Worm (Caenorhabditis elegans) whole organism, L3 larva: ENCODE data around the gene cpg-19.

Source experiments
- R02D3.7 ChIP-seq: fragments of 150-350 bp; optimal IDR thresholded peaks from 2 replicates; lab custom pipeline; 2014; ENCODE audit warnings: missing biosample characterization, missing genetic modification characterization
- ZK546.5 ChIP-seq: sonication (generic microtip); optimal IDR thresholded peaks from 2 replicates; lab custom pipeline; 2017; ENCODE audit warnings: missing biosample characterization, missing genetic modification characterization
- aly-2 ChIP-seq: fragments of 150-350 bp; optimal IDR thresholded peaks from 2 replicates; lab custom pipeline; 2014; ENCODE audit warnings: missing biosample characterization, missing genetic modification characterization
- ama-1 ChIP-seq: fragments of 150-350 bp; optimal IDR thresholded peaks from 2 replicates; lab custom pipeline; 2018
- ceh-82 ChIP-seq: fragments of 150-350 bp; optimal IDR thresholded peaks from 2 replicates; lab custom pipeline; 2014; ENCODE audit warnings: missing biosample characterization, missing genetic modification characterization
- egl-27 ChIP-seq: sonication (generic microtip); optimal IDR thresholded peaks from 4 replicates; lab custom pipeline; 2017; ENCODE audit warnings: missing biosample characterization, missing genetic modification reagents, missing genetic modification characterization
- fkh-10 ChIP-seq: sonication (generic microtip); optimal IDR thresholded peaks from 2 replicates; lab custom pipeline; 2017; ENCODE audit warnings: missing biosample characterization, missing genetic modification reagents, missing genetic modification characterization
- mdl-1 ChIP-seq: fragments of 150-350 bp; optimal IDR thresholded peaks from 2 replicates; lab custom pipeline; 2014; ENCODE audit warnings: missing biosample characterization, missing genetic modification characterization
- nhr-11 ChIP-seq: fragments of 150-350 bp; optimal IDR thresholded peaks from 2 replicates; lab custom pipeline; 2014; ENCODE audit warnings: missing biosample characterization, missing genetic modification characterization
- nhr-77 ChIP-seq: fragments of 150-350 bp; optimal IDR thresholded peaks from 2 replicates; lab custom pipeline; 2014; ENCODE audit warnings: missing biosample characterization, missing genetic modification characterization
- skn-1 ChIP-seq: fragments of 150-350 bp; optimal IDR thresholded peaks from 2 replicates; lab custom pipeline; 2014; ENCODE audit warnings: missing biosample characterization, missing genetic modification characterization
- snpc-4 ChIP-seq: fragments of 150-350 bp; optimal IDR thresholded peaks from 2 replicates; lab custom pipeline; 2014; ENCODE audit warnings: missing biosample characterization, missing genetic modification characterization
- ztf-4 ChIP-seq: fragments of 150-350 bp; optimal IDR thresholded peaks from 2 replicates; lab custom pipeline; 2014; ENCODE audit warnings: missing biosample characterization, missing genetic modification characterization

DNA sequence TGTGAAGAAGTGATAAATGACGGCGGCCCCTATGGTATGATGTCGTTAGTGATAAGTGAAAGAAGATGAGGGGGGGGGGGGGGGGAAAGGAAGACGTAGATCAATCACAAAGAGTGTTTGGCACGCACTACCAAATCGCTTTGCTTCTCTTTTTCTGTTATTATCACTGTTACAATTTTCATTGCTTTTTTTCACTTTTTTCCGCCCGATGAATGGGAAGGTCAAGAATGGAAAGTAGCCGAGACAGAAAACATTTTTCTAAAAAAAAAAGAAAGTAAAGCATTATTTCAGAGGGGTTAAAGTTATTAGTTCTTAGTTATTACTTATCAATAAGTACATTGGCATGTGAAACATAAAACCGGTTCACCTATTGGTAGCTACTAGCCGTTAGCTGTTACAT, 25.6 kb downstream of the cpg-19 start:
- TF ChIP-seq mdl-1 (tag; lab: Kevin White, UChicago): no peak
- no peak for TF ChIP-seq R02D3.7 (tag; lab: Kevin White, UChicago)
- TF ChIP-seq ZK546.5 (tag; lab: Kevin White, UChicago): no peak
- TF ChIP-seq nhr-77 (tag; lab: Kevin White, UChicago): no peak
- TF ChIP-seq ztf-4 (tag; lab: Kevin White, UChicago): no peak
- TF ChIP-seq skn-1 (tag; lab: Kevin White, UChicago): no peak
- TF ChIP-seq snpc-4 (tag; lab: Kevin White, UChicago): no peak
- no peak for TF ChIP-seq nhr-11 (tag; lab: Kevin White, UChicago)
- TF ChIP-seq ceh-82 (tag; lab: Kevin White, UChicago): no peak
- TF ChIP-seq fkh-10: no peak
- no peak for TF ChIP-seq aly-2 (tag; lab: Kevin White, UChicago)
- no peak for TF ChIP-seq ama-1 (lab: Kevin White, UChicago)
- no peak for TF ChIP-seq egl-27 (tag; lab: Kevin White, UChicago)
